Fruit fly (Drosophila melanogaster) whole organism, larva: ENCODE results near the gene CG13248.

Experiments used
- noc ChIP-seq: fragments of 200-800 bp; sonication (Bioruptor generic); optimal IDR thresholded peaks from 3 replicates; lab custom pipeline; 2019; ENCODE audit warnings: missing biosample characterization, mild to moderate bottlenecking, missing genetic modification characterization, moderate library complexity

Gene CG13248

DNA sequence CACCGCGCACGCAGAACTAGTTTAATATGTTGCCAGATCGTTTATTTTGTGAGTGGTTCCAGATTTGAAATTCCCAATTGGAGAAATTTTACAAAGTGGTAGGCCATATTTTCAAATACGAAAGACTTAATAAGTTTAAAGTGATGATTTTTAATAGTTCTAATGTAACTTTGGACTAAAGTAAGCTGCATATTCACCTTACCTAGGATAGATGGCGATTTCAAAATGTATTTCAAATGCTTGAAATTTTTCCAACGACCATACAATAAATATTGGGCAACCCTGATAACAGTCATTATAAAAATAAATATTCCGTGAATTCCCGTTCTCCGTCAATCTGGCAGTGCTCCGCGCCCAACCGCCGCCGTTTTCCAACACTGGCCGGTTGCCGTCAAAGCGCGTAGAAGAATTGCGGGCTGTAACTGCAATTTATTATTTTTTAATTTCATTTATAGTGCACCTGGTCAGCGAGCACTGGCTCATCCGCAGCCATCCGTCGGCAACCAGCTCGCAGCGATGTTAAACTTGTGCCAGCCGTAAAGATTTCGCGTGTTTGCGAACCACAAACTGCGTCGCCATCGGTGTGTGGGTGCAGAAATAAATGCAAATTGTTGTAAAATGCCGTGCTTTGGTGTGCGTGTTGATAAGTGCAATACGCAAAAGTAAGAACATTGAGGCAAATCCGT is 34.3 kb downstream of the CG13248 start, which contains the start of the genes Ide and RhoBTB:
Gene Ide (minus strand): TSS at position 19 of the 686 bp plus-strand sequence.
Gene RhoBTB (plus strand): TSS at position 365 of the 686 bp plus-strand sequence.
- peak; percentile 75 for TF ChIP-seq noc (tag; lab: Kevin White, UChicago)

DNA sequence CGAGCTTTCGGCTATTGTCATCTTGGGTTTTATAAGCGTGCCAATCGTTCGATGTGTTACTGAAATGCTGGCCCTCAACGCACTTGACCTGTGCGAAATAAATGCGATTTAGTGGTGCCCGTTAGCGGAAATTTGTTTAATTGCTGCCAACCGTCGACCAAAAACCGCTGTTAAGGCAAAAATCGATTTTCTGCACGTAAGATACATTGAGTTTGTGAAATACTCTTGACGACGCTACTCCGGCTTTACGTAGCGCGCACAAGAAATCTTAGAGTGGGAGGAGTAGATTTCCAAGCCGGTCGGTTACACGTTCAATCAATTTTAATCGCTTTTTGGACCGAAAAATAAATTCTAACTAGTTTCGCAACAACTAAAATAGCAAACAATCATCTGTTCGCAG is 34.9 kb downstream of the CG13248 start:
- no peak for TF ChIP-seq noc (tag; lab: Kevin White, UChicago)

dm6 chr3L:20370013-20370412 is 40.4 kb downstream of the CG13248 start, which contains the start of gene CG13247:
CG13247 (plus strand) TSS chr3L:20370313.
- TF ChIP-seq noc (tag; lab: Kevin White, UChicago), result no peak

DNA sequence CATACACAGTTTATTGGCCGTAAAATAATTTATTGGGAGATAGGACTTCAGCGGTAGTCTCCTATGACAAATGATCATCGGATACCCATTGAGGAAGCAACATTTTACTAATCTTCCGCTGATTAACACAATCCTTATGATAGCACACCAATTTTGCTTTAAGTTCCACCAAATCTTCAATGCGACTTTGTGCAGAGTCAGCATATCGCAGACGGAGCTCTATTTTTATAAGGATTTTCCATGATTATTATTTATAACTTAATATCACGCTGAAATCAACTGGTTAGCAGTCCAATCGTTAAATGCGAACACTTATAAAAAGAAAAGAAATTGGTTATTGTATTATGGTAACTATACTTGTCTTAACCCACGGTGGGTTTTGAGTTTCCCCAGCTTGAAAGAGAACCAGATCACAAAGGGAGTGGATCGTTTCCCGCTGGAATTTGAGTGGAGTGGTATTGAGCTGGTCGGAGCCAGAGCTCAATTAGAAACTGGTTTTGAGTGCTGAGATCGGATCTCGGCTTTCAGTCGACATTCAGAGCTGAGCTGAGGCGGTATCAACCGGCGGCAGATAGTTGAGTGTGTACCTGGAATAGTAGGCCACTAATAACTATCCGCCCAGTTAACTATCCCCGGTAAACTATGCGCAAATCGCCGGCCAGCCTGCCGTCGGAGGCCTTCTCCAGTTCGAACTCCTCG is 43.5 kb downstream of the CG13248 start, which contains the start of the genes Toll-9 and in:
Gene Toll-9 (minus strand): TSS at position 51 of the 699 bp plus-strand sequence.
Gene in (plus strand): TSS at position 525 of the 699 bp plus-strand sequence.
- TF ChIP-seq noc (tag; lab: Kevin White, UChicago), result no peak

dm6 chr3L:20366074-20366473 is 44.3 kb downstream of the CG13248 start:
- no peak for TF ChIP-seq noc (tag; lab: Kevin White, UChicago)

dm6 chr3L:20361389-20361788 is 49.0 kb downstream of the CG13248 start, which contains the start of gene Prim2:
Prim2 (minus strand) TSS chr3L:20361585.
- TF ChIP-seq noc (tag; lab: Kevin White, UChicago), result no peak

dm6 chr3L:20358212-20358611 is 52.2 kb downstream of the CG13248 start, which contains the start of gene CG5665:
CG5665 (plus strand) TSS chr3L:20358512.
- TF ChIP-seq noc (tag; lab: Kevin White, UChicago), result no peak
